Worm (Caenorhabditis elegans) whole organism, L4 larva: ENCODE results near the gene F20B6.4.

Experiments used
- F26F4.8 ChIP-seq: fragments of 200-800 bp; sonication (Bioruptor generic); conservative IDR thresholded peaks from 2 replicates; pipeline ENCODE4 v1.3.6; 2022; ENCODE audit warnings: missing genetic modification characterization, missing compliant biosample characterization
- F37D6.2 ChIP-seq: sonication (generic microtip); optimal IDR thresholded peaks from 2 replicates; lab custom pipeline; 2016; ENCODE audit warnings: mild to moderate bottlenecking, missing genetic modification characterization, missing compliant biosample characterization
- F44E2.7 ChIP-seq: fragments of 200-800 bp; sonication (Bioruptor generic); IDR thresholded peaks from 2 replicates; pipeline ENCODE4 v2.1.2; 2022; ENCODE audit warnings: missing genetic modification characterization, missing compliant biosample characterization
- T26A8.4 ChIP-seq: fragments of 200-800 bp; sonication (Bioruptor generic); IDR thresholded peaks from 2 replicates; pipeline ENCODE4 v1.3.6; 2022; ENCODE audit warnings: missing genetic modification characterization, missing compliant biosample characterization
- Y75B8A.6 ChIP-seq: fragments of 200-800 bp; sonication (Bioruptor generic); IDR thresholded peaks from 2 replicates; pipeline ENCODE4 v1.3.6; 2022; ENCODE audit warnings: missing genetic modification reagents, missing genetic modification characterization, missing compliant biosample characterization
- aha-1 ChIP-seq: fragments of 150-350 bp; peaks from one replicate; lab custom pipeline; 2014; ENCODE audit warnings: missing biosample characterization, missing genetic modification characterization
- ama-1 ChIP-seq: fragments of 150-350 bp; optimal IDR thresholded peaks from 2 replicates; lab custom pipeline; 2014; ENCODE audit warnings: inconsistent platforms, mixed read lengths
- arid-1 ChIP-seq: fragments of 200-800 bp; sonication (Bioruptor generic); conservative IDR thresholded peaks from 2 replicates; pipeline ENCODE4 v1.3.6; 2022; ENCODE audit warnings: missing genetic modification reagents, missing genetic modification characterization, missing compliant biosample characterization
- ceh-20 ChIP-seq: fragments of 200-800 bp; sonication (Bioruptor generic); IDR thresholded peaks from 2 replicates; pipeline ENCODE4 v1.3.6; 2022; ENCODE audit warnings: missing genetic modification reagents, missing genetic modification characterization, missing compliant biosample characterization
- ceh-28 ChIP-seq: fragments of 150-350 bp; optimal IDR thresholded peaks from 2 replicates; lab custom pipeline; 2014; ENCODE audit warnings: missing biosample characterization, missing genetic modification reagents, missing genetic modification characterization
- ceh-44 ChIP-seq: fragments of 200-800 bp; sonication (Bioruptor generic); IDR thresholded peaks from 2 replicates; pipeline ENCODE4 v1.3.6; 2022; ENCODE audit warnings: missing genetic modification reagents, missing genetic modification characterization, missing compliant biosample characterization
- ceh-82 ChIP-seq: sonication (generic microtip); optimal IDR thresholded peaks from 2 replicates; lab custom pipeline; 2017; ENCODE audit warnings: missing biosample characterization, missing genetic modification characterization
- ces-1 ChIP-seq: fragments of 150-350 bp; sonication (generic microtip); optimal IDR thresholded peaks from 4 replicates; lab custom pipeline; 2014; ENCODE audit warnings: missing biosample characterization, missing genetic modification reagents, missing genetic modification characterization
- cey-2 ChIP-seq: sonication (generic microtip); optimal IDR thresholded peaks from 3 replicates; lab custom pipeline; 2017; ENCODE audit warnings: missing genetic modification characterization, mild to moderate bottlenecking, missing compliant biosample characterization, antibody characterized with exemption, borderline replicate concordance; ENCODE audit not compliant: insufficient read depth
- ctbp-1 ChIP-seq: fragments of 200-800 bp; sonication (Bioruptor generic); IDR thresholded peaks from 2 replicates; pipeline ENCODE4 v1.3.6; 2022; ENCODE audit warnings: missing genetic modification reagents, missing genetic modification characterization, missing compliant biosample characterization
- daf-16 ChIP-seq, 3 experiments: sonication (generic microtip); optimal IDR thresholded peaks; 2 replicates each; lab custom pipeline; 2016 to 2017; ENCODE audit warnings: missing genetic modification characterization in 3 of 3, missing genetic modification reagents in 3 of 3, mild to moderate bottlenecking in 2 of 3, missing compliant biosample characterization in 2 of 3, missing biosample characterization in 1 of 3, moderate library complexity in 1 of 3
- dmd-6 ChIP-seq: fragments of 200-800 bp; sonication (Bioruptor generic); IDR thresholded peaks from 2 replicates; pipeline ENCODE4 v1.3.6; 2022; ENCODE audit warnings: missing genetic modification reagents, missing genetic modification characterization, missing compliant biosample characterization
- dmd-9 ChIP-seq: fragments of 200-800 bp; sonication (Bioruptor generic); IDR thresholded peaks from 2 replicates; pipeline ENCODE4 v1.3.6; 2022; ENCODE audit warnings: missing genetic modification reagents, missing genetic modification characterization, missing compliant biosample characterization
- dpl-1 ChIP-seq: fragments of 150-350 bp; optimal IDR thresholded peaks from 2 replicates; lab custom pipeline; 2014; ENCODE audit warnings: missing biosample characterization, missing genetic modification reagents, missing genetic modification characterization
- dve-1 ChIP-seq: sonication (generic microtip); optimal IDR thresholded peaks from 2 replicates; lab custom pipeline; 2017; ENCODE audit warnings: antibody characterized with exemption, mild to moderate bottlenecking, missing genetic modification characterization, missing compliant biosample characterization; ENCODE audit not compliant: insufficient read depth
- egl-43 ChIP-seq: fragments of 200-800 bp; sonication (Bioruptor generic); IDR thresholded peaks from 2 replicates; pipeline ENCODE4 v1.3.6; 2022; ENCODE audit warnings: missing genetic modification reagents, missing genetic modification characterization, missing compliant biosample characterization
- lim-7 ChIP-seq: fragments of 200-800 bp; sonication (Bioruptor generic); IDR thresholded peaks from 2 replicates; pipeline ENCODE4 v1.3.6; 2022; ENCODE audit warnings: missing genetic modification characterization, missing compliant biosample characterization
- lin-1 ChIP-seq: fragments of 200-800 bp; sonication (Bioruptor generic); IDR thresholded peaks from 2 replicates; pipeline ENCODE4 v1.3.6; 2022; ENCODE audit warnings: missing genetic modification reagents, missing genetic modification characterization, missing compliant biosample characterization
- lin-38 ChIP-seq: fragments of 200-800 bp; sonication (Bioruptor generic); IDR thresholded peaks from 2 replicates; pipeline ENCODE4 v1.3.6; 2022; ENCODE audit warnings: missing genetic modification reagents, missing genetic modification characterization, missing compliant biosample characterization
- madf-5 ChIP-seq, 2 experiments: fragments of 200-800 bp; sonication (Bioruptor generic); IDR thresholded peaks; 2 replicates each; pipeline ENCODE4 v1.3.6; 2022; ENCODE audit warnings: missing compliant biosample characterization in 2 of 2, missing genetic modification characterization in 2 of 2
- madf-9 ChIP-seq: fragments of 200-800 bp; sonication (Bioruptor generic); conservative IDR thresholded peaks from 2 replicates; pipeline ENCODE4 v1.3.6; 2022; ENCODE audit warnings: missing genetic modification reagents, missing genetic modification characterization, missing compliant biosample characterization
- mep-1 ChIP-seq: fragments of 150-350 bp; sonication (generic microtip); optimal IDR thresholded peaks from 3 replicates; lab custom pipeline; 2014; ENCODE audit warnings: missing biosample characterization, missing genetic modification characterization
- mxl-3 ChIP-seq: fragments of 200-800 bp; sonication (Bioruptor generic); optimal IDR thresholded peaks from 2 replicates; lab custom pipeline; 2018; ENCODE audit warnings: mild to moderate bottlenecking, missing genetic modification characterization, missing compliant biosample characterization
- nhr-11 ChIP-seq: fragments of 150-350 bp; optimal IDR thresholded peaks from 2 replicates; lab custom pipeline; 2014; ENCODE audit warnings: missing biosample characterization, missing genetic modification characterization
- nhr-28 ChIP-seq: fragments of 150-350 bp; optimal IDR thresholded peaks from 2 replicates; lab custom pipeline; 2014; ENCODE audit warnings: missing biosample characterization, missing genetic modification characterization
- nhr-41 ChIP-seq: fragments of 200-800 bp; sonication (Bioruptor generic); IDR thresholded peaks from 2 replicates; pipeline ENCODE4 v1.3.6; 2022; ENCODE audit warnings: missing genetic modification reagents, missing genetic modification characterization, missing compliant biosample characterization
- nhr-42 ChIP-seq: fragments of 200-800 bp; sonication (Bioruptor generic); IDR thresholded peaks from 2 replicates; pipeline ENCODE4 v1.3.6; 2022; ENCODE audit warnings: missing genetic modification characterization, missing compliant biosample characterization
- nhr-6 ChIP-seq: fragments of 150-350 bp; optimal IDR thresholded peaks from 2 replicates; lab custom pipeline; 2014; ENCODE audit warnings: missing biosample characterization, missing genetic modification characterization
- nhr-77 ChIP-seq: fragments of 150-350 bp; optimal IDR thresholded peaks from 2 replicates; lab custom pipeline; 2014; ENCODE audit warnings: missing biosample characterization, missing genetic modification characterization
- pha-4 ChIP-seq, 2 experiments: fragments of 150-350 bp in 1 of 2; fragments of 200-800 bp in 1 of 2; sonication (Bioruptor generic) in 1 of 2; IDR thresholded peaks in 1 of 2; optimal IDR thresholded peaks in 1 of 2; 2 replicates each; pipeline versions ENCODE4 v1.3.6 to Lab custom; 2014 to 2022; ENCODE audit warnings: missing genetic modification characterization in 2 of 2, missing genetic modification reagents in 2 of 2, missing biosample characterization in 1 of 2, missing compliant biosample characterization in 1 of 2
- php-3 ChIP-seq: fragments of 200-800 bp; sonication (Bioruptor generic); IDR thresholded peaks from 2 replicates; pipeline ENCODE4 v1.3.6; 2022; ENCODE audit warnings: missing genetic modification reagents, missing genetic modification characterization, missing compliant biosample characterization
- spr-3 ChIP-seq: fragments of 200-800 bp; sonication (Bioruptor generic); optimal IDR thresholded peaks from 2 replicates; lab custom pipeline; 2018; ENCODE audit warnings: mild to moderate bottlenecking, missing genetic modification characterization, missing compliant biosample characterization
- tra-1 ChIP-seq: fragments of 200-800 bp; sonication (Bioruptor generic); IDR thresholded peaks from 2 replicates; pipeline ENCODE4 v1.3.6; 2022; ENCODE audit warnings: missing genetic modification reagents, missing genetic modification characterization, missing compliant biosample characterization
- unc-39 ChIP-seq: sonication (generic microtip); optimal IDR thresholded peaks from 2 replicates; lab custom pipeline; 2017; ENCODE audit warnings: missing biosample characterization, missing genetic modification characterization
- unc-62 ChIP-seq, 3 experiments: fragments of 150-350 bp in 1 of 3; sonication (generic microtip); optimal IDR thresholded peaks in 2 of 3; peaks in 1 of 3; 1 replicate in 1 of 3; 2 replicates in 2 of 3; lab custom pipeline; 2014 to 2017; ENCODE audit warnings: missing biosample characterization in 3 of 3, missing genetic modification characterization in 3 of 3, missing genetic modification reagents in 3 of 3, missing genotype in 1 of 3
- vab-7 ChIP-seq: fragments of 200-800 bp; sonication (Bioruptor generic); IDR thresholded peaks from 2 replicates; pipeline ENCODE4 v1.3.6; 2022; ENCODE audit warnings: missing genetic modification reagents, missing genetic modification characterization, missing compliant biosample characterization
- zag-1 ChIP-seq: fragments of 150-350 bp; optimal IDR thresholded peaks from 2 replicates; lab custom pipeline; 2014; ENCODE audit warnings: missing biosample characterization, missing genetic modification characterization
- ztf-11 ChIP-seq: fragments of 150-350 bp; optimal IDR thresholded peaks from 2 replicates; lab custom pipeline; 2014; ENCODE audit warnings: missing biosample characterization, missing genetic modification characterization

F20B6.4 gene

ce11 chrX:4193080-4193479 lies 3.3 kb downstream of the F20B6.4 start (continued):
- peak; percentile 18 for TF ChIP-seq dve-1 (tag; lab: Kevin White, UChicago)
- no peak for TF ChIP-seq F44E2.7 (GFP tag; lab: Robert Waterston, UW)
- TF ChIP-seq nhr-6 (tag; lab: Kevin White, UChicago) = no peak
- no peak for TF ChIP-seq ceh-20 (GFP tag; lab: Robert Waterston, UW)
- TF ChIP-seq egl-43 (GFP tag; lab: Robert Waterston, UW) = no peak
- TF ChIP-seq nhr-28 (tag; lab: Kevin White, UChicago) = peak; percentile 3
- TF ChIP-seq unc-39 (tag; lab: Kevin White, UChicago) = no peak
- TF ChIP-seq aha-1 = no peak

ce11 chrX:4192235-4192634 lies 4.1 kb downstream of the F20B6.4 start:
- TF ChIP-seq vab-7 (GFP tag; lab: Robert Waterston, UW) = no peak
- peak in 1 of 2 experiments; percentile 61 for TF ChIP-seq unc-62 (GFP tag; optimal IDR thresholded peaks at IDR 0.05 in 1 of 2; lab: Kevin White, UChicago)
- TF ChIP-seq unc-62 (tag; optimal IDR thresholded peaks at IDR 0.05; lab: Kevin White, UChicago) = no peak
- peak; percentile 94 for TF ChIP-seq aha-1

ce11 chrX:4190537-4191144 lies 5.7 kb downstream of the F20B6.4 start, which contains the start of gene vha-12:
vha-12 (plus strand) TSS chrX:4191094.
- TF ChIP-seq nhr-77 (peak; percentile 93), F37D6.2 (peak; percentile 61), ceh-20 (GFP tag; lab: Robert Waterston, UW) (peak; percentile 61), mxl-3 (GFP tag; lab: Kevin White, UChicago) (peak; percentile 86), zag-1 (tag; lab: Kevin White, UChicago) (no peak), ctbp-1 (GFP tag; lab: Robert Waterston, UW) (peak; percentile 65), unc-39 (tag; lab: Kevin White, UChicago) (no peak), nhr-41 (GFP tag; lab: Robert Waterston, UW) (0 out of 2 replicates have a peak, but pooled peaks have one; percentile 51), ama-1 (lab: Kevin White, UChicago) (peak; percentile 70), madf-5 (GFP tag; IDR thresholded peaks at IDR 0.05; lab: Robert Waterston, UW) (no peak), dmd-9 (GFP tag; lab: Robert Waterston, UW) (peak; percentile 55; the same call in 1 of the 2 replicates), dpl-1 (GFP tag; lab: Kevin White, UChicago) (peak; percentile 72), dmd-6 (GFP tag; lab: Robert Waterston, UW) (peak; percentile 92), F26F4.8 (GFP tag; lab: Robert Waterston, UW) (no peak), Y75B8A.6 (GFP tag; lab: Robert Waterston, UW) (0 out of 2 replicates have a peak, but pooled peaks have one; percentile 27), T26A8.4 (GFP tag; lab: Robert Waterston, UW) (peak; percentile 84), spr-3 (no peak), lim-7 (GFP tag; lab: Robert Waterston, UW) (0 out of 2 replicates have a peak, but pooled peaks have one; percentile 18), ceh-82 (tag; lab: Kevin White, UChicago) (no peak), ceh-44 (GFP tag; lab: Robert Waterston, UW) (no peak), ztf-11 (no peak), pha-4 (GFP tag; IDR thresholded peaks at IDR 0.05; lab: Robert Waterston, UW) (peak; percentile 73), pha-4 (tag; optimal IDR thresholded peaks at IDR 0.05; lab: Kevin White, UChicago) (no peak), unc-62 (GFP tag; optimal IDR thresholded peaks at IDR 0.05 in 1 of 2; lab: Kevin White, UChicago) (peak in 1 of 2 experiments; percentile 99), unc-62 (tag; optimal IDR thresholded peaks at IDR 0.05; lab: Kevin White, UChicago) (no peak), ces-1 (GFP tag; lab: Kevin White, UChicago) (peak; percentile 45), nhr-42 (GFP tag; lab: Robert Waterston, UW) (peak; percentile 66), dve-1 (tag; lab: Kevin White, UChicago) (peak; percentile 95), nhr-11 (peak; percentile 92), madf-9 (GFP tag; lab: Robert Waterston, UW) (0 out of 2 replicates have a peak, but pooled peaks have one; percentile 36), mep-1 (tag; lab: Kevin White, UChicago) (peak; percentile 96), lin-1 (peak; percentile 68; the same call in 1 of the 2 replicates), daf-16 (GFP tag; optimal IDR thresholded peaks at IDR 0.05; lab: Kevin White, UChicago) (peak in 1 of 2 experiments; percentile 23), daf-16 (tag; optimal IDR thresholded peaks at IDR 0.05; lab: Kevin White, UChicago) (peak; percentile 87), ceh-28 (no peak), php-3 (GFP tag; lab: Robert Waterston, UW) (peak; percentile 73), arid-1 (GFP tag; lab: Robert Waterston, UW) (peak; percentile 55; the same call in 1 of the 2 replicates), tra-1 (GFP tag; lab: Robert Waterston, UW) (peak; percentile 57; the same call in 1 of the 2 replicates), lin-38 (GFP tag; lab: Robert Waterston, UW) (no peak), cey-2 (no peak)
